Worm (Caenorhabditis elegans) whole organism, midembryonic: ENCODE data around the gene clec-219.

Experiments
- cog-1 ChIP-seq: sonication (generic microtip); optimal IDR thresholded peaks from 2 replicates; lab custom pipeline; 2016; ENCODE audit warnings: missing genetic modification characterization, missing compliant biosample characterization
- flt-1 ChIP-seq: fragments of 200-800 bp; sonication (Bioruptor generic); IDR thresholded peaks from 2 replicates; pipeline ENCODE4 v1.3.6; 2022; ENCODE audit warnings: missing genetic modification characterization, missing compliant biosample characterization
- tab-1 ChIP-seq: fragments of 200-800 bp; sonication (Bioruptor generic); IDR thresholded peaks from 2 replicates; pipeline ENCODE4 v1.3.6; 2022; ENCODE audit warnings: missing genetic modification characterization, missing compliant biosample characterization
- ztf-29 ChIP-seq: fragments of 200-800 bp; sonication (Bioruptor generic); IDR thresholded peaks from 2 replicates; pipeline ENCODE4 v1.3.6; 2022; ENCODE audit warnings: missing genetic modification reagents, missing genetic modification characterization, missing compliant biosample characterization

DNA sequence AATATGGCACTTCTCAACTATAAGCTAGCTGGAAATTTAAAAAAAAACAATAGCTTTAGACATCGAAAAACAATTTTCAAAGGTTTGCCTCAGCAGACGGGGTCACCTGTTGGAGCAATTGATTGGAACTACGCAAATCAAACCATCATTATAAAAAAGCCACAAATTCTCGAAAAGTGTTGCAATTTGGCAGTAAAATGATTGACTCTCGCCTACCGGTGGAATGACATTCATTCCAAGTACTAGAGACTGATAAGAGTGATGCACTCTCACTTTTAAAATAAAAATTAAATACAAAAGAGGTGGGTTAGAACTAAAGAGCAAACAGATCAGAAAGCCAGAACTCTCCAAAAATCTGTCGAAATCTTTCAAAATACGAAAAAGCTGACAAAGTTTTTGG is 32.8 kb upstream of the clec-219 start:
- TF ChIP-seq flt-1 (no peak), ztf-29 (GFP tag; lab: Robert Waterston, UW) (no peak), tab-1 (no peak), cog-1 (tag; lab: Kevin White, UChicago) (no peak)
